Worm (Caenorhabditis elegans) whole organism, mixed stage, embryonic: ENCODE measurements around the gene srh-266.

Source experiments
- flh-1 ChIP-seq: fragments of 200-800 bp; sonication (Bioruptor generic); optimal IDR thresholded peaks from 2 replicates; lab custom pipeline; 2018; ENCODE audit warnings: mild to moderate bottlenecking, missing genetic modification characterization, moderate library complexity, missing compliant biosample characterization
- ztf-11 ChIP-seq: fragments of 150-350 bp; optimal IDR thresholded peaks from 2 replicates; lab custom pipeline; 2014; ENCODE audit warnings: missing biosample characterization, missing genetic modification characterization

- TF ChIP-seq flh-1 (GFP tag; lab: Kevin White, UChicago) (no peak), ztf-11 (no peak)
Measured at ce11 chrV:702260-702659, 37.7 kb downstream of the srh-266 start, which contains the start of gene srbc-37.
